Worm (Caenorhabditis elegans) whole organism, L2 larva: ENCODE results near the gene Y61A9LA.12.

Experiments used
- C34F6.9 ChIP-seq: fragments of 150-350 bp; optimal IDR thresholded peaks from 2 replicates; lab custom pipeline; 2014; ENCODE audit warnings: missing biosample characterization, missing genetic modification characterization
- ama-1 ChIP-seq: fragments of 150-350 bp; optimal IDR thresholded peaks from 2 replicates; lab custom pipeline; 2018; ENCODE audit warnings: inconsistent platforms
- blmp-1 ChIP-seq: sonication (generic microtip); optimal IDR thresholded peaks from 2 replicates; lab custom pipeline; 2017; ENCODE audit warnings: missing genetic modification characterization, mild to moderate bottlenecking, missing compliant biosample characterization, antibody characterized with exemption, moderate library complexity; ENCODE audit not compliant: insufficient read depth
- ceh-82 ChIP-seq: fragments of 150-350 bp; optimal IDR thresholded peaks from 2 replicates; lab custom pipeline; 2014; ENCODE audit warnings: missing biosample characterization, missing genetic modification characterization
- elt-3 ChIP-seq: sonication (generic microtip); optimal IDR thresholded peaks from 2 replicates; lab custom pipeline; 2017; ENCODE audit warnings: missing biosample characterization, missing genetic modification characterization
- gmeb-1 ChIP-seq: fragments of 150-350 bp; optimal IDR thresholded peaks from 2 replicates; lab custom pipeline; 2014; ENCODE audit warnings: missing biosample characterization, missing genetic modification characterization
- nhr-23 ChIP-seq: fragments of 150-350 bp; optimal IDR thresholded peaks from 2 replicates; lab custom pipeline; 2014; ENCODE audit warnings: missing biosample characterization, missing genetic modification reagents, missing genetic modification characterization
- nhr-237 ChIP-seq: fragments of 150-350 bp; optimal IDR thresholded peaks from 2 replicates; lab custom pipeline; 2014; ENCODE audit warnings: missing biosample characterization, missing genetic modification characterization
- skn-1 ChIP-seq: sonication (generic microtip); optimal IDR thresholded peaks from 2 replicates; lab custom pipeline; 2017; ENCODE audit warnings: missing biosample characterization, missing genetic modification characterization
- unc-62 ChIP-seq: fragments of 150-350 bp; optimal IDR thresholded peaks from 2 replicates; lab custom pipeline; 2014; ENCODE audit warnings: missing biosample characterization, missing genetic modification reagents, missing genetic modification characterization

DNA sequence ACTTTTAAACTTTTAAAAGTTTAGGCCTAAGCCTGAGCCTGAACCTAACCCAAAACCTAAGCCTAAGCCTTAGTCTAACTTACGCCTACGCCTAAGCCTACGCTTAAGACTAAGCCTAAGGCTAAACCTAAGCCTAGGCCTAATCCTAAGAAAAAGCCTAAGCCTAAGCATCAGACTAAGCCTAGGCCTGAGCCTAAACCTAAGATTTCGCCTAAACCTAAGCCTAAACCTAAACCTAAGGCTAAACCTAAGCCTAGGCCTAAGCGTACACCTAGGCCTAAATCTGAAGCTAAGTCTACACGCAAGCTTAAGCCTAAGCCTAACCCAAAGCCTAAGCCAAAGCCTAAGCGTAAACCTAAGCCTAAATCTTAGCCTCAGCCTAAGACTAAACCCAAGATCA, 43.3 kb upstream of the Y61A9LA.12 start:
- TF ChIP-seq nhr-237 = no peak
- TF ChIP-seq gmeb-1 (tag; lab: Kevin White, UChicago) = no peak
- no peak for TF ChIP-seq ama-1
- TF ChIP-seq elt-3 (tag; lab: Kevin White, UChicago) = no peak
- no peak for TF ChIP-seq blmp-1
- no peak for TF ChIP-seq unc-62 (GFP tag; lab: Kevin White, UChicago)
- TF ChIP-seq ceh-82 = no peak
- no peak for TF ChIP-seq nhr-23
- TF ChIP-seq skn-1 (tag; lab: Kevin White, UChicago) = no peak
- TF ChIP-seq C34F6.9 (tag; lab: Kevin White, UChicago) = no peak
